Fruit fly (Drosophila melanogaster) whole organism, adult: ENCODE results near the gene CG8004.
A peak's percentile ranks its signal among the peaks of the same experiment; 100 is the strongest.

ENCODE experiments used
- Crg-1 ChIP-seq: fragments of 200-800 bp; sonication (Bioruptor generic); optimal IDR thresholded peaks from 2 replicates; lab custom pipeline; 2016; ENCODE audit warnings: missing biosample characterization, missing genetic modification characterization
- cnc ChIP-seq, 2 experiments: fragments of >200 bp; optimal IDR thresholded peaks; 2 replicates each; lab custom pipeline; 2017
- kay ChIP-seq: fragments of 200-800 bp; sonication (Bioruptor generic); peaks from one replicate; lab custom pipeline; 2016; ENCODE audit warnings: missing biosample characterization, missing genetic modification characterization, borderline replicate concordance
- tj ChIP-seq: fragments of 200-800 bp; sonication (Bioruptor generic); optimal IDR thresholded peaks from 3 replicates; lab custom pipeline; 2017; ENCODE audit warnings: missing biosample characterization, mild to moderate bottlenecking, missing genetic modification characterization, moderate library complexity

DNA sequence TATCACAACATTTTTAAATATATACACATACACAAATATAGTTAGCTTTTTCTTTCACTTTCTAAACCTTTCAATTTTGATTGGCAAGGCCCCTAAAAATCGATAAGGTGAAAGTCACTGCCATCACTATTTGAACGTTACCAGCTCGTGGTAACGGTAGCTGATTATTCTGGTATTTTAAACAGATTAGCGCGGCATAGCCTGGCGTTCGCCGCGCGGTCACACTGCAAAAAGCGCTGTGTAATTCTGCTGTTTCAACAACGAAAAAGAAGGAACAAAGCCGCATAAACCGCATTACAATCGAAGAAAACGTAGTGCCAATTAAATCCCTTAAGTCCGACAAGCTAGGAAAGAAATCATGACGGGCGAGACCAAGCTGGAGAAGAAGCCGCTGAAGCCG lies 13.5 kb downstream of the CG8004 start, which contains the start of gene Rpn1:
- TF ChIP-seq Crg-1 (GFP tag; lab: Kevin White, UChicago) = no peak
- TF ChIP-seq kay = no peak
- TF ChIP-seq cnc (optimal IDR thresholded peaks at IDR 0.05; lab: Kevin White, UChicago) = peak in 1 of 2 experiments; percentile 70
- no peak for TF ChIP-seq tj (GFP tag; lab: Kevin White, UChicago)
